Worm (Caenorhabditis elegans): ENCODE data around the gene C07A9.12.
A peak's percentile ranks its signal among the peaks of the same experiment; 100 is the strongest.

Gene C07A9.12

DNA sequence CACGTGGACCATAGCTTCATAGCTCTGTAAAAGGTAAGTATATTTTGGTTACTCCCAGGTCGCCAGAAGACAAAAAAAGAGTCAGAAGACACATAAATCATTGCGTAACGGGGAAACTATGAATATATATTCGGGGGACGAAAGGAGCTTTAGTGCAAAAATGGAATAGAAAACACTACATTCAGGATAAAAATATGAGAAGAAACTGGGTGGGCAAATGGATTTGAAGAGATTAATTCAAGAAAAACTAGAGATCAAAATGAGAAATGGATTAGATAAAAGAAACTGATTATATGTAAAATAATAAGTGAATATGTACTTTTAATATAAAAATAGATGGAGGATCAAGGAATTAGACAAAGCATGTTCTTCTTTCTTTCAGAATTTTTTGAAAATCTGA, at the start of gene C07A9.12:
C07A9.12 (minus strand) TSS at position 101 of the 400 bp plus-strand sequence.
- TF ChIP-seq madf-8 (GFP tag; conservative IDR thresholded peaks at IDR 0.05) (no peak), K12H6.12 (tag; optimal IDR thresholded peaks at IDR 0.05) (no peak), nfya-2 (GFP tag; IDR thresholded peaks at IDR 0.05) (no peak), nhr-80 (tag; optimal IDR thresholded peaks at IDR 0.05) (no peak), hlh-12 (tag; optimal IDR thresholded peaks at IDR 0.05) (no peak), gei-17 (GFP tag; optimal IDR thresholded peaks at IDR 0.05) (no peak), Y95B8A.8 (GFP tag; IDR thresholded peaks at IDR 0.05) (no peak), cebp-1 (GFP tag; IDR thresholded peaks at IDR 0.05) (no peak), cebp-1 (tag; optimal IDR thresholded peaks at IDR 0.05) (no peak), egrh-3 (GFP tag; IDR thresholded peaks at IDR 0.05) (no peak)

ce11 chrIII:9776323-9776722, 49.0 kb upstream of the C07A9.12 start, which contains the start of gene usp-46:
usp-46 (plus strand) TSS chrIII:9776623.
- peak; percentile 29; the same call in 1 of the 2 replicates for TF ChIP-seq hmg-1.2 (GFP tag; IDR thresholded peaks at IDR 0.05)
- TF ChIP-seq lsy-27 (tag; optimal IDR thresholded peaks at IDR 0.05; ENCODE audit: borderline replicate concordance, insufficient read depth), result no peak

ce11 chrIII:9775916-9776315, 48.6 kb upstream of the C07A9.12 start:
- TF ChIP-seq ceh-91 (GFP tag; IDR thresholded peaks at IDR 0.05), result 0 out of 2 replicates have a peak, but pooled peaks have one; percentile 14
- TF ChIP-seq lsy-27 (tag; optimal IDR thresholded peaks at IDR 0.05; ENCODE audit: borderline replicate concordance, insufficient read depth), result no peak
- 0 out of 2 replicates have a peak, but pooled peaks have one; percentile 16 for TF ChIP-seq lir-1 (GFP tag; conservative IDR thresholded peaks at IDR 0.05)
- no peak for TF ChIP-seq hmg-20 (GFP tag; IDR thresholded peaks at IDR 0.05)
- 0 out of 2 replicates have a peak, but pooled peaks have one; percentile 36 for TF ChIP-seq F33H1.4 (GFP tag; IDR thresholded peaks at IDR 0.05)
- TF ChIP-seq efl-1 (GFP tag; optimal IDR thresholded peaks at IDR 0.05), result peak; percentile 86
- TF ChIP-seq madf-6 (GFP tag; IDR thresholded peaks at IDR 0.05), result 0 out of 2 replicates have a peak, but pooled peaks have one; percentile 13
- TF ChIP-seq lin-35 (GFP tag; optimal IDR thresholded peaks at IDR 0.05), result peak in 1 of 3 experiments; percentile 38
- TF ChIP-seq him-1 (tag; optimal IDR thresholded peaks at IDR 0.05), result peak; percentile 40
- TF ChIP-seq lsl-1 (GFP tag; optimal IDR thresholded peaks at IDR 0.05), result peak; percentile 42
- peak; percentile 38 for TF ChIP-seq dpl-1 (GFP tag; optimal IDR thresholded peaks at IDR 0.05)
- no peak for TF ChIP-seq lin-26 (GFP tag; IDR thresholded peaks at IDR 0.05)
- no peak for TF ChIP-seq bed-1 (GFP tag; IDR thresholded peaks at IDR 0.05)
- TF ChIP-seq rec-8 (tag; optimal IDR thresholded peaks at IDR 0.05), result no peak
- peak; percentile 59; the same call in 1 of the 2 replicates for TF ChIP-seq mcd-1 (GFP tag; IDR thresholded peaks at IDR 0.05)
- TF ChIP-seq lin-54 (GFP tag; optimal IDR thresholded peaks at IDR 0.05), result peak; percentile 87
- TF ChIP-seq ceh-100 (GFP tag; IDR thresholded peaks at IDR 0.05), result peak; percentile 94

DNA sequence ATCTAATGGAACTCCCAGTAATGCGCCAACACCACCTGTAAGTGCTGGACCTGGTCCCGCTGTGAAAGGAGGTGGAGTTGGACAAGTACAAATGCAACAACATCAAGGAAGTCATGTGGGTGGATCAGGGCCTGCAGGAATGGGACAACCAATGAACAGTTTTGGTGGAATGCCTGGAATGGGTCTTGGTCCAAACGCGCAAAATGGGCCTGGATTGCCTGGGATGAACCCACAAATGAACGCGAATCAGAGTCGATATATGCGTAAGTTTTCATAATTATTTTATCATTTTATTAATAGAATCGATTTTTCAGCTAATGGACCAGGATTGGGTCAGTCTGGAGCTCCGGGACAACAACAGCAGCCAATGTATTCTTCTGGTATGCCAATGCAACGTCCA, 45.1 kb upstream of the C07A9.12 start:
- no peak for TF ChIP-seq snpc-4 (GFP tag; optimal IDR thresholded peaks at IDR 0.05)
- TF ChIP-seq snpc-4 (tag; optimal IDR thresholded peaks at IDR 0.05), result no peak
- 0 out of 2 replicates have a peak, but pooled peaks have one; percentile 26 for TF ChIP-seq zfh-2 (GFP tag; conservative IDR thresholded peaks at IDR 0.05)

- TF ChIP-seq chd-7 (tag; optimal IDR thresholded peaks at IDR 0.05), result no peak
- 0 out of 2 replicates have a peak, but pooled peaks have one; percentile 18 for TF ChIP-seq hsf-1 (GFP tag; IDR thresholded peaks at IDR 0.05)
- TF ChIP-seq let-526 (GFP tag; IDR thresholded peaks at IDR 0.05), result no peak
Observed at ce11 chrIII:9770590-9770989, 43.3 kb upstream of the C07A9.12 start.
